Fruit fly (Drosophila melanogaster) whole organism, embryonic: ENCODE data around the gene CG6106.
A peak's percentile ranks its signal among the peaks of the same experiment; 100 is the strongest.

ENCODE experiments used
- BEAF-32 ChIP-seq: fragments of 200-800 bp; sonication (Bioruptor generic); optimal IDR thresholded peaks from 3 replicates; lab custom pipeline; 2017; ENCODE audit warnings: missing biosample characterization, missing genetic modification characterization, mild to moderate bottlenecking, moderate library complexity, missing genetic modification reagents
- C15 ChIP-seq: fragments of 200-800 bp; sonication (Bioruptor generic); IDR thresholded peaks from 3 replicates; pipeline ENCODE4 v1.3.6; 2022; ENCODE audit warnings: missing biosample characterization, missing genetic modification characterization
- CG12299 ChIP-seq: fragments of 200-800 bp; sonication (Bioruptor generic); optimal IDR thresholded peaks from 2 replicates; lab custom pipeline; 2018; ENCODE audit warnings: missing biosample characterization, mild to moderate bottlenecking, missing genetic modification characterization
- CG15479 ChIP-seq: fragments of 200-800 bp; sonication (Bioruptor generic); optimal IDR thresholded peaks from 3 replicates; lab custom pipeline; 2019; ENCODE audit warnings: missing biosample characterization, mild to moderate bottlenecking, missing genetic modification characterization, moderate library complexity
- CG16863 ChIP-seq: fragments of 200-800 bp; sonication (Bioruptor generic); optimal IDR thresholded peaks from 3 replicates; lab custom pipeline; 2016; ENCODE audit warnings: missing biosample characterization, missing genetic modification characterization
- CG1792 ChIP-seq: fragments of 200-800 bp; sonication (Bioruptor generic); optimal IDR thresholded peaks from 2 replicates; lab custom pipeline; 2016; ENCODE audit warnings: missing biosample characterization, missing genetic modification characterization
- CG18011 ChIP-seq: fragments of 200-800 bp; sonication (Bioruptor generic); optimal IDR thresholded peaks from 2 replicates; lab custom pipeline; 2017; ENCODE audit warnings: missing biosample characterization, missing genetic modification characterization, mild to moderate bottlenecking, moderate library complexity, missing genotype
- CG2116 ChIP-seq: fragments of 200-800 bp; sonication (Bioruptor generic); optimal IDR thresholded peaks from 3 replicates; lab custom pipeline; 2018; ENCODE audit warnings: missing biosample characterization, mild to moderate bottlenecking, missing genetic modification characterization
- CG32767 ChIP-seq: fragments of 200-800 bp; sonication (Bioruptor generic); IDR thresholded peaks from 2 replicates; pipeline ENCODE4 v1.3.6; 2022; ENCODE audit warnings: missing biosample characterization, missing genetic modification characterization
- CG3281 ChIP-seq: fragments of 200-800 bp; sonication (Bioruptor generic); optimal IDR thresholded peaks from 3 replicates; lab custom pipeline; 2017; ENCODE audit warnings: missing biosample characterization, mild to moderate bottlenecking, missing genetic modification characterization
- CG3407 ChIP-seq: fragments of 200-800 bp; sonication (Bioruptor generic); optimal IDR thresholded peaks from 2 replicates; lab custom pipeline; 2018; ENCODE audit warnings: missing biosample characterization, mild to moderate bottlenecking, missing genetic modification characterization
- CG5953 ChIP-seq: fragments of 200-800 bp; sonication (Bioruptor generic); IDR thresholded peaks from 2 replicates; pipeline ENCODE4 v1.3.6; 2022; ENCODE audit warnings: missing biosample characterization, missing genetic modification characterization
- CG7357 ChIP-seq: fragments of 200-800 bp; sonication (Bioruptor generic); IDR thresholded peaks from 3 replicates; pipeline ENCODE4 v1.3.6; 2022; ENCODE audit warnings: missing biosample characterization, missing genetic modification characterization
- CG7839 ChIP-seq: fragments of 200-800 bp; sonication (Bioruptor generic); optimal IDR thresholded peaks from 3 replicates; lab custom pipeline; 2018; ENCODE audit warnings: missing biosample characterization, mild to moderate bottlenecking, missing genetic modification characterization, moderate library complexity
- CG7987 ChIP-seq: fragments of 200-800 bp; sonication (Bioruptor generic); optimal IDR thresholded peaks from 2 replicates; lab custom pipeline; 2018; ENCODE audit warnings: missing biosample characterization, mild to moderate bottlenecking, missing genetic modification characterization, moderate library complexity
- CG8290 ChIP-seq, 3 experiments: fragments of 200-800 bp; sonication (Bioruptor generic); optimal IDR thresholded peaks; 2 replicates each; lab custom pipeline; 2016 to 2019; ENCODE audit warnings: missing biosample characterization in 3 of 3, missing genetic modification characterization in 3 of 3, mild to moderate bottlenecking in 2 of 3, moderate library complexity in 1 of 3
- CG8944 ChIP-seq: fragments of 200-800 bp; sonication (Bioruptor generic); optimal IDR thresholded peaks from 3 replicates; lab custom pipeline; 2016; ENCODE audit warnings: missing biosample characterization, missing genetic modification characterization
- CG9215 ChIP-seq: fragments of 200-800 bp; sonication (Bioruptor generic); IDR thresholded peaks from 2 replicates; pipeline ENCODE4 v1.3.6; 2022; ENCODE audit warnings: missing biosample characterization, missing genetic modification characterization
- CkIIα-i1 ChIP-seq: fragments of 200-800 bp; sonication (Bioruptor generic); IDR thresholded peaks from 2 replicates; pipeline ENCODE4 v1.3.6; 2022; ENCODE audit warnings: missing biosample characterization, missing genetic modification characterization
- CrebB ChIP-seq: fragments of 200-800 bp; sonication (Bioruptor generic); optimal IDR thresholded peaks from 3 replicates; lab custom pipeline; 2018; ENCODE audit warnings: missing biosample characterization, mild to moderate bottlenecking, missing genetic modification characterization
- D19B ChIP-seq: fragments of 200-800 bp; sonication (Bioruptor generic); optimal IDR thresholded peaks from 2 replicates; lab custom pipeline; 2017; ENCODE audit warnings: missing biosample characterization, mild to moderate bottlenecking, missing genetic modification characterization
- Dip3 ChIP-seq: fragments of 200-800 bp; sonication (Bioruptor generic); optimal IDR thresholded peaks from 3 replicates; lab custom pipeline; 2016; ENCODE audit warnings: missing biosample characterization, missing genetic modification characterization
- Dp ChIP-seq: fragments of 200-800 bp; sonication (Bioruptor generic); optimal IDR thresholded peaks from 2 replicates; lab custom pipeline; 2018; ENCODE audit warnings: missing biosample characterization, mild to moderate bottlenecking, missing genetic modification characterization, moderate library complexity
- Gsc ChIP-seq: fragments of 200-800 bp; sonication (Bioruptor generic); IDR thresholded peaks from 2 replicates; pipeline ENCODE4 v1.3.6; 2022; ENCODE audit warnings: missing biosample characterization, missing genetic modification characterization
- Hand ChIP-seq: fragments of 200-800 bp; sonication (Bioruptor generic); optimal IDR thresholded peaks from 2 replicates; lab custom pipeline; 2017; ENCODE audit warnings: mild to moderate bottlenecking, missing biosample characterization, missing genetic modification reagents, missing genetic modification characterization
- Hey ChIP-seq: fragments of 200-800 bp; sonication (Bioruptor generic); optimal IDR thresholded peaks from 3 replicates; lab custom pipeline; 2018; ENCODE audit warnings: missing biosample characterization, mild to moderate bottlenecking, missing genetic modification characterization
- Nf-YA ChIP-seq: fragments of 200-800 bp; sonication (Bioruptor generic); IDR thresholded peaks from 2 replicates; pipeline ENCODE4 v1.3.6; 2022; ENCODE audit warnings: missing biosample characterization, missing genetic modification characterization
- Oaz ChIP-seq: fragments of 200-800 bp; sonication (Bioruptor generic); IDR thresholded peaks from 2 replicates; pipeline ENCODE4 v1.3.6; 2022; ENCODE audit warnings: missing biosample characterization, missing genetic modification characterization
- Oli ChIP-seq: fragments of 200-800 bp; sonication (Bioruptor generic); optimal IDR thresholded peaks from 2 replicates; lab custom pipeline; 2018; ENCODE audit warnings: missing biosample characterization, mild to moderate bottlenecking, missing genetic modification characterization, moderate library complexity
- Optix ChIP-seq: fragments of 200-800 bp; sonication (Bioruptor generic); IDR thresholded peaks from 3 replicates; pipeline ENCODE4 v1.3.6; 2022; ENCODE audit warnings: missing biosample characterization, missing genetic modification characterization
- Sox102F ChIP-seq: fragments of 200-800 bp; sonication (Bioruptor generic); optimal IDR thresholded peaks from 2 replicates; lab custom pipeline; 2018; ENCODE audit warnings: missing biosample characterization, mild to moderate bottlenecking, missing genetic modification characterization, moderate library complexity
- Spps ChIP-seq: fragments of 200-800 bp; sonication (Bioruptor generic); optimal IDR thresholded peaks from 2 replicates; lab custom pipeline; 2018; ENCODE audit warnings: missing biosample characterization, mild to moderate bottlenecking, missing genetic modification characterization
- cato ChIP-seq: fragments of 200-800 bp; sonication (Bioruptor generic); optimal IDR thresholded peaks from 2 replicates; lab custom pipeline; 2016; ENCODE audit warnings: missing biosample characterization, missing genetic modification characterization, borderline replicate concordance
- croc ChIP-seq: fragments of 200-800 bp; sonication (Bioruptor generic); conservative IDR thresholded peaks from 3 replicates; pipeline ENCODE4 v1.3.6; 2022; ENCODE audit warnings: missing biosample characterization, missing genetic modification characterization
- crp ChIP-seq, 2 experiments: fragments of 200-800 bp; sonication (Bioruptor generic); optimal IDR thresholded peaks; 2 replicates in 1 of 2; 3 replicates in 1 of 2; lab custom pipeline; 2017; ENCODE audit warnings: missing biosample characterization in 2 of 2, missing genetic modification characterization in 2 of 2, mild to moderate bottlenecking in 1 of 2, moderate library complexity in 1 of 2
- dmrt99B ChIP-seq: fragments of 200-800 bp; sonication (Bioruptor generic); optimal IDR thresholded peaks from 2 replicates; lab custom pipeline; 2018; ENCODE audit warnings: missing biosample characterization, mild to moderate bottlenecking, missing genetic modification characterization, moderate library complexity
- ewg ChIP-seq: fragments of 200-800 bp; sonication (Bioruptor generic); optimal IDR thresholded peaks from 3 replicates; lab custom pipeline; 2017; ENCODE audit warnings: mild to moderate bottlenecking, missing biosample characterization, missing genetic modification reagents, missing genetic modification characterization
- gcm2 ChIP-seq: fragments of 200-800 bp; sonication (Bioruptor generic); optimal IDR thresholded peaks from 2 replicates; lab custom pipeline; 2016; ENCODE audit warnings: missing biosample characterization, missing genetic modification characterization
- gfzf ChIP-seq: fragments of 200-800 bp; sonication (Bioruptor generic); optimal IDR thresholded peaks from 2 replicates; lab custom pipeline; 2016; ENCODE audit warnings: missing biosample characterization, mild to moderate bottlenecking, missing genetic modification characterization, moderate library complexity
- kah ChIP-seq: fragments of 200-800 bp; sonication (Bioruptor generic); optimal IDR thresholded peaks from 2 replicates; lab custom pipeline; 2018; ENCODE audit warnings: missing biosample characterization, mild to moderate bottlenecking, missing genetic modification characterization
- luna ChIP-seq: fragments of 200-800 bp; sonication (Bioruptor generic); optimal IDR thresholded peaks from 2 replicates; lab custom pipeline; 2016; ENCODE audit warnings: missing biosample characterization, missing genetic modification characterization
- maf-S ChIP-seq: fragments of 200-800 bp; sonication (Bioruptor generic); optimal IDR thresholded peaks from 2 replicates; lab custom pipeline; 2016; ENCODE audit warnings: missing biosample characterization, missing genetic modification characterization
- nmo ChIP-seq: fragments of 200-800 bp; sonication (Bioruptor generic); optimal IDR thresholded peaks from 2 replicates; lab custom pipeline; 2018; ENCODE audit warnings: missing biosample characterization, mild to moderate bottlenecking, missing genetic modification characterization, moderate library complexity
- pum ChIP-seq: fragments of 200-800 bp; sonication (Bioruptor generic); optimal IDR thresholded peaks from 2 replicates; lab custom pipeline; 2016; ENCODE audit warnings: missing biosample characterization, missing genetic modification characterization
- ro ChIP-seq: fragments of 200-800 bp; sonication (Bioruptor generic); IDR thresholded peaks from 2 replicates; pipeline ENCODE4 v1.3.6; 2022; ENCODE audit warnings: missing biosample characterization, missing genetic modification characterization
- run ChIP-seq: fragments of 200-800 bp; sonication (Bioruptor generic); optimal IDR thresholded peaks from 3 replicates; lab custom pipeline; 2018; ENCODE audit warnings: missing biosample characterization, mild to moderate bottlenecking, missing genetic modification characterization
- sim ChIP-seq: fragments of 200-800 bp; sonication (Bioruptor generic); IDR thresholded peaks from 2 replicates; pipeline ENCODE4 v1.3.6; 2022; ENCODE audit warnings: missing biosample characterization, missing genetic modification characterization
- slp2 ChIP-seq: fragments of 200-800 bp; sonication (Bioruptor generic); optimal IDR thresholded peaks from 2 replicates; lab custom pipeline; 2016; ENCODE audit warnings: missing biosample characterization, missing genetic modification characterization
- tgo ChIP-seq: fragments of 200-800 bp; sonication (Bioruptor generic); IDR thresholded peaks from 3 replicates; pipeline ENCODE4 v1.3.6; 2022; ENCODE audit warnings: missing biosample characterization, missing genetic modification characterization
- tup ChIP-seq: fragments of 200-800 bp; sonication (Bioruptor generic); optimal IDR thresholded peaks from 2 replicates; lab custom pipeline; 2016; ENCODE audit warnings: missing biosample characterization, mild to moderate bottlenecking, missing genetic modification characterization, moderate library complexity
- vvl ChIP-seq: fragments of 200-800 bp; sonication (Bioruptor generic); IDR thresholded peaks from 2 replicates; pipeline ENCODE4 v1.3.6; 2022; ENCODE audit warnings: missing biosample characterization, missing genetic modification characterization

Gene CG6106

dm6 chrX:18358352-18358931 is at the start of gene CG6106 (continued):
- no peak for TF ChIP-seq CG8944 (GFP tag; lab: Kevin White, UChicago)
- no peak for TF ChIP-seq tup
- no peak for TF ChIP-seq Oli (tag; lab: Kevin White, UChicago)
- peak; percentile 26 for TF ChIP-seq nmo (GFP tag; lab: Kevin White, UChicago)
- TF ChIP-seq CG5953, result no peak
- no peak for TF ChIP-seq sim (GFP tag; lab: Robert Waterston, UW)
- TF ChIP-seq CG3281, result no peak
- TF ChIP-seq Hand (GFP tag; lab: Kevin White, UChicago), result no peak
- no peak for TF ChIP-seq Dip3 (GFP tag; lab: Kevin White, UChicago)
- no peak for TF ChIP-seq CrebB (tag; lab: Kevin White, UChicago)
- no peak for TF ChIP-seq CG12299 (tag; lab: Kevin White, UChicago)
- no peak for TF ChIP-seq crp (GFP tag; optimal IDR thresholded peaks at IDR 0.05; lab: Kevin White, UChicago)
- no peak for TF ChIP-seq luna (GFP tag; lab: Kevin White, UChicago)
- no peak for TF ChIP-seq BEAF-32 (GFP tag; lab: Kevin White, UChicago)
- TF ChIP-seq CG18011 (GFP tag; lab: Kevin White, UChicago), result no peak
- no peak for TF ChIP-seq slp2 (GFP tag; lab: Kevin White, UChicago)
- no peak for TF ChIP-seq CG16863 (GFP tag; lab: Kevin White, UChicago)
- no peak for TF ChIP-seq CG15479 (GFP tag; lab: Kevin White, UChicago)
- TF ChIP-seq Sox102F, result peak; percentile 48
- no peak for TF ChIP-seq CG7987
- TF ChIP-seq Dp (GFP tag; lab: Kevin White, UChicago), result no peak
- no peak for TF ChIP-seq CG7357
- no peak for TF ChIP-seq CG2116 (GFP tag; lab: Kevin White, UChicago)
- TF ChIP-seq Optix (GFP tag; lab: Robert Waterston, UW), result no peak
- TF ChIP-seq CkIIα-i1, result no peak
- TF ChIP-seq CG8290 (GFP tag; optimal IDR thresholded peaks at IDR 0.05; lab: Kevin White, UChicago), result no peak
- no peak for TF ChIP-seq CG8290 (tag; optimal IDR thresholded peaks at IDR 0.05; lab: Kevin White, UChicago)
- TF ChIP-seq CG3407, result no peak
- no peak for TF ChIP-seq ewg
- TF ChIP-seq D19B (GFP tag; lab: Kevin White, UChicago), result peak; percentile 28
- TF ChIP-seq gcm2 (GFP tag; lab: Kevin White, UChicago), result no peak
- TF ChIP-seq Oaz (GFP tag; lab: Robert Waterston, UW), result no peak
- no peak for TF ChIP-seq maf-S (GFP tag; lab: Kevin White, UChicago)
- TF ChIP-seq gfzf (GFP tag; lab: Kevin White, UChicago), result no peak
- TF ChIP-seq cato, result no peak
- no peak for TF ChIP-seq run (tag; lab: Kevin White, UChicago)
- no peak for TF ChIP-seq CG1792
- no peak for TF ChIP-seq ro (GFP tag; lab: Robert Waterston, UW)
- peak; percentile 45 for TF ChIP-seq CG7839
- TF ChIP-seq Hey (tag; lab: Kevin White, UChicago), result no peak
- TF ChIP-seq C15 (GFP tag; lab: Robert Waterston, UW), result no peak
- TF ChIP-seq pum (GFP tag; lab: Kevin White, UChicago), result peak; percentile 6
- TF ChIP-seq tgo (GFP tag; lab: Robert Waterston, UW), result no peak
- TF ChIP-seq Gsc (GFP tag; lab: Robert Waterston, UW), result no peak
- TF ChIP-seq CG9215 (GFP tag; lab: Robert Waterston, UW), result no peak
- no peak for TF ChIP-seq croc (GFP tag; lab: Robert Waterston, UW)
- no peak for TF ChIP-seq Spps (tag; lab: Kevin White, UChicago)
- TF ChIP-seq kah (GFP tag; lab: Kevin White, UChicago), result no peak
- no peak for TF ChIP-seq Nf-YA (GFP tag; lab: Robert Waterston, UW)
- no peak for TF ChIP-seq CG32767 (GFP tag; lab: Robert Waterston, UW)
- TF ChIP-seq dmrt99B (tag; lab: Kevin White, UChicago), result peak; percentile 54
- no peak for TF ChIP-seq vvl (GFP tag; lab: Robert Waterston, UW)
